Fruit fly (Drosophila melanogaster) whole organism, embryonic: ENCODE data around the gene dao.

Experiments used
- Adf1 ChIP-seq: fragments of 200-800 bp; sonication (Bioruptor generic); IDR thresholded peaks from 2 replicates; pipeline ENCODE4 v1.3.6; 2022; ENCODE audit warnings: missing biosample characterization, missing genetic modification characterization
- CG10274 ChIP-seq: fragments of 200-800 bp; sonication (Bioruptor generic); optimal IDR thresholded peaks from 3 replicates; lab custom pipeline; 2017; ENCODE audit warnings: missing biosample characterization, mild to moderate bottlenecking, missing genetic modification characterization
- CG11504 ChIP-seq: fragments of 200-800 bp; sonication (Bioruptor generic); optimal IDR thresholded peaks from 3 replicates; lab custom pipeline; 2019; ENCODE audit warnings: missing biosample characterization, mild to moderate bottlenecking, missing genetic modification characterization, moderate library complexity
- CG12071 ChIP-seq: fragments of 200-800 bp; sonication (Bioruptor generic); optimal IDR thresholded peaks from 3 replicates; lab custom pipeline; 2018; ENCODE audit warnings: missing biosample characterization, mild to moderate bottlenecking, missing genetic modification characterization
- CG13296 ChIP-seq: fragments of 200-800 bp; sonication (Bioruptor generic); optimal IDR thresholded peaks from 3 replicates; lab custom pipeline; 2018; ENCODE audit warnings: missing biosample characterization, mild to moderate bottlenecking, missing genetic modification characterization
- CG13424 ChIP-seq: fragments of 200-800 bp; sonication (Bioruptor generic); optimal IDR thresholded peaks from 2 replicates; lab custom pipeline; 2019; ENCODE audit warnings: missing biosample characterization, mild to moderate bottlenecking, missing genetic modification characterization, moderate library complexity
- CG15269 ChIP-seq: fragments of 200-800 bp; sonication (Bioruptor generic); optimal IDR thresholded peaks from 2 replicates; lab custom pipeline; 2018; ENCODE audit warnings: missing biosample characterization, mild to moderate bottlenecking, missing genetic modification characterization, moderate library complexity
- CG17361 ChIP-seq: fragments of 200-800 bp; sonication (Bioruptor generic); IDR thresholded peaks from 3 replicates; pipeline ENCODE4 v1.3.6; 2022; ENCODE audit warnings: missing biosample characterization, missing genetic modification characterization
- CG18764 ChIP-seq: fragments of 200-800 bp; sonication (Bioruptor generic); optimal IDR thresholded peaks from 3 replicates; lab custom pipeline; 2016; ENCODE audit warnings: missing biosample characterization, missing genetic modification characterization
- CG34224 ChIP-seq: fragments of 200-800 bp; sonication (Bioruptor generic); IDR thresholded peaks from 3 replicates; pipeline ENCODE4 v1.3.6; 2022; ENCODE audit warnings: missing biosample characterization, missing genetic modification characterization; ENCODE audit not compliant: partially characterized antibody
- CG34422 ChIP-seq: fragments of 200-800 bp; sonication (Bioruptor generic); IDR thresholded peaks from 3 replicates; pipeline ENCODE4 v1.3.6; 2022; ENCODE audit warnings: missing biosample characterization, missing genetic modification characterization
- CG3995 ChIP-seq: fragments of 200-800 bp; sonication (Bioruptor generic); optimal IDR thresholded peaks from 3 replicates; lab custom pipeline; 2016; ENCODE audit warnings: missing biosample characterization, missing genetic modification characterization
- CG4730 ChIP-seq: fragments of 200-800 bp; sonication (Bioruptor generic); IDR thresholded peaks from 2 replicates; pipeline ENCODE4 v1.3.6; 2022; ENCODE audit warnings: missing biosample characterization, missing genetic modification characterization
- CG5180 ChIP-seq: fragments of 200-800 bp; sonication (Bioruptor generic); optimal IDR thresholded peaks from 3 replicates; lab custom pipeline; 2017; ENCODE audit warnings: missing biosample characterization, missing genetic modification characterization, mild to moderate bottlenecking, moderate library complexity, missing genetic modification reagents
- Chrac-16 ChIP-seq: fragments of 200-800 bp; sonication (Bioruptor generic); optimal IDR thresholded peaks from 3 replicates; lab custom pipeline; 2016; ENCODE audit warnings: missing biosample characterization, missing genetic modification characterization
- Dp ChIP-seq: fragments of 200-800 bp; sonication (Bioruptor generic); optimal IDR thresholded peaks from 2 replicates; lab custom pipeline; 2018; ENCODE audit warnings: missing biosample characterization, mild to moderate bottlenecking, missing genetic modification characterization, moderate library complexity
- E2f2 ChIP-seq: fragments of 200-800 bp; sonication (Bioruptor generic); IDR thresholded peaks from 2 replicates; pipeline ENCODE4 v1.3.6; 2022; ENCODE audit warnings: missing biosample characterization, missing genetic modification characterization
- Ets65A ChIP-seq: fragments of 200-800 bp; sonication (Bioruptor generic); peaks from one replicate; lab custom pipeline; 2016; ENCODE audit warnings: missing biosample characterization, missing genetic modification characterization
- GATAe ChIP-seq: fragments of 200-800 bp; sonication (Bioruptor generic); conservative IDR thresholded peaks from 2 replicates; pipeline ENCODE4 v1.3.6; 2022; ENCODE audit warnings: missing biosample characterization, missing genetic modification characterization
- Hr39 ChIP-seq: fragments of >200 bp; optimal IDR thresholded peaks from 2 replicates; lab custom pipeline; 2017
- Nf-YB ChIP-seq: fragments of 200-800 bp; sonication (Bioruptor generic); optimal IDR thresholded peaks from 3 replicates; lab custom pipeline; 2019; ENCODE audit warnings: missing biosample characterization, mild to moderate bottlenecking, missing genetic modification characterization, moderate library complexity
- Oaz ChIP-seq: fragments of 200-800 bp; sonication (Bioruptor generic); IDR thresholded peaks from 2 replicates; pipeline ENCODE4 v1.3.6; 2022; ENCODE audit warnings: missing biosample characterization, missing genetic modification characterization
- Spps ChIP-seq: fragments of 200-800 bp; sonication (Bioruptor generic); optimal IDR thresholded peaks from 2 replicates; lab custom pipeline; 2018; ENCODE audit warnings: missing biosample characterization, mild to moderate bottlenecking, missing genetic modification characterization
- Sry-β ChIP-seq: fragments of 200-800 bp; sonication (Bioruptor generic); optimal IDR thresholded peaks from 2 replicates; lab custom pipeline; 2018; ENCODE audit warnings: missing biosample characterization, mild to moderate bottlenecking, missing genetic modification characterization, moderate library complexity
- Taf1 ChIP-seq: fragments of 200-800 bp; sonication (Bioruptor generic); IDR thresholded peaks from 2 replicates; pipeline ENCODE4 v1.3.6; 2022; ENCODE audit warnings: missing biosample characterization, missing genetic modification characterization
- ap ChIP-seq: fragments of 200-800 bp; sonication (Bioruptor generic); IDR thresholded peaks from 2 replicates; pipeline ENCODE4 v1.3.6; 2022; ENCODE audit warnings: missing biosample characterization, missing genetic modification characterization
- az2 ChIP-seq: fragments of 200-800 bp; sonication (Bioruptor generic); optimal IDR thresholded peaks from 3 replicates; lab custom pipeline; 2016; ENCODE audit warnings: missing biosample characterization, missing genetic modification characterization
- bsh ChIP-seq, 2 experiments: fragments of 200-800 bp; sonication (Bioruptor generic); optimal IDR thresholded peaks; 2 replicates each; lab custom pipeline; 2017 to 2018; ENCODE audit warnings: mild to moderate bottlenecking in 2 of 2, missing biosample characterization in 2 of 2, missing genetic modification characterization in 2 of 2, moderate library complexity in 1 of 2
- chm ChIP-seq: fragments of 200-800 bp; sonication (Bioruptor generic); IDR thresholded peaks from 2 replicates; pipeline ENCODE4 v1.3.6; 2022; ENCODE audit warnings: missing biosample characterization, missing genetic modification characterization
- ci ChIP-seq: fragments of 200-800 bp; sonication (Bioruptor generic); IDR thresholded peaks from 3 replicates; pipeline ENCODE4 v1.3.6; 2022; ENCODE audit warnings: missing biosample characterization, missing genetic modification characterization
- crc ChIP-seq: fragments of 200-800 bp; sonication (Bioruptor generic); optimal IDR thresholded peaks from 2 replicates; lab custom pipeline; 2016; ENCODE audit warnings: missing biosample characterization, missing genetic modification characterization
- crp ChIP-seq, 2 experiments: fragments of 200-800 bp; sonication (Bioruptor generic); optimal IDR thresholded peaks; 2 replicates in 1 of 2; 3 replicates in 1 of 2; lab custom pipeline; 2017; ENCODE audit warnings: missing biosample characterization in 2 of 2, missing genetic modification characterization in 2 of 2, mild to moderate bottlenecking in 1 of 2, moderate library complexity in 1 of 2
- cwo ChIP-seq: fragments of 200-800 bp; sonication (Bioruptor generic); optimal IDR thresholded peaks from 3 replicates; lab custom pipeline; 2017; ENCODE audit warnings: missing biosample characterization, missing genetic modification characterization, mild to moderate bottlenecking, moderate library complexity, missing genetic modification reagents
- dmrt11E ChIP-seq: fragments of 200-800 bp; sonication (Bioruptor generic); optimal IDR thresholded peaks from 3 replicates; lab custom pipeline; 2018; ENCODE audit warnings: missing biosample characterization, mild to moderate bottlenecking, missing genetic modification characterization, moderate library complexity
- exex ChIP-seq: fragments of 200-800 bp; sonication (Bioruptor generic); optimal IDR thresholded peaks from 4 replicates; lab custom pipeline; 2018; ENCODE audit warnings: missing biosample characterization, mild to moderate bottlenecking, missing genetic modification characterization, moderate library complexity
- fd64A ChIP-seq: fragments of 200-800 bp; sonication (Bioruptor generic); optimal IDR thresholded peaks from 3 replicates; lab custom pipeline; 2018; ENCODE audit warnings: missing biosample characterization, mild to moderate bottlenecking, missing genetic modification characterization
- gro ChIP-seq: fragments of 200-800 bp; sonication (Bioruptor generic); optimal IDR thresholded peaks from 2 replicates; lab custom pipeline; 2016; ENCODE audit warnings: missing biosample characterization, missing genetic modification characterization
- ham ChIP-seq: fragments of 200-800 bp; sonication (Bioruptor generic); IDR thresholded peaks from 2 replicates; pipeline ENCODE4 v1.3.6; 2022; ENCODE audit warnings: missing biosample characterization, missing genetic modification characterization
- ind ChIP-seq: fragments of 200-800 bp; sonication (Bioruptor generic); optimal IDR thresholded peaks from 3 replicates; lab custom pipeline; 2016; ENCODE audit warnings: missing biosample characterization, missing genetic modification characterization
- lbe ChIP-seq: fragments of 200-800 bp; sonication (Bioruptor generic); optimal IDR thresholded peaks from 2 replicates; lab custom pipeline; 2016; ENCODE audit warnings: missing biosample characterization, mild to moderate bottlenecking, missing genetic modification characterization
- mld ChIP-seq: fragments of 200-800 bp; sonication (Bioruptor generic); IDR thresholded peaks from 3 replicates; pipeline ENCODE4 v1.3.6; 2022; ENCODE audit warnings: missing biosample characterization, missing genetic modification characterization; ENCODE audit not compliant: partially characterized antibody
- prd ChIP-seq, 3 experiments: fragments of >200 bp in 2 of 3; fragments of 200-800 bp in 1 of 3; sonication (Bioruptor generic) in 1 of 3; optimal IDR thresholded peaks in 2 of 3; IDR thresholded peaks in 1 of 3; 2 replicates in 2 of 3; 3 replicates in 1 of 3; pipeline versions ENCODE4 v1.3.6 to Lab custom; 2017 to 2022; ENCODE audit warnings: missing biosample characterization in 1 of 3, missing genetic modification characterization in 1 of 3
- repo ChIP-seq: fragments of 200-800 bp; sonication (Bioruptor generic); optimal IDR thresholded peaks from 2 replicates; lab custom pipeline; 2016; ENCODE audit warnings: missing biosample characterization, missing genetic modification characterization
- ro ChIP-seq: fragments of 200-800 bp; sonication (Bioruptor generic); IDR thresholded peaks from 2 replicates; pipeline ENCODE4 v1.3.6; 2022; ENCODE audit warnings: missing biosample characterization, missing genetic modification characterization
- sisA ChIP-seq: fragments of 200-800 bp; sonication (Bioruptor generic); IDR thresholded peaks from 2 replicates; pipeline ENCODE4 v1.3.6; 2022; ENCODE audit warnings: missing biosample characterization, missing genetic modification characterization
- sqz ChIP-seq: fragments of 200-800 bp; sonication (Bioruptor generic); optimal IDR thresholded peaks from 3 replicates; lab custom pipeline; 2018; ENCODE audit warnings: missing biosample characterization, mild to moderate bottlenecking, missing genetic modification characterization
- trem ChIP-seq: fragments of 200-800 bp; optimal IDR thresholded peaks from 3 replicates; lab custom pipeline; 2019; ENCODE audit warnings: missing biosample characterization, mild to moderate bottlenecking, missing genetic modification characterization, moderate library complexity
- wek ChIP-seq: fragments of 200-800 bp; sonication (Bioruptor generic); optimal IDR thresholded peaks from 3 replicates; lab custom pipeline; 2018; ENCODE audit warnings: missing biosample characterization, mild to moderate bottlenecking, missing genetic modification characterization, moderate library complexity
- z ChIP-seq: fragments of 200-800 bp; sonication (Bioruptor generic); IDR thresholded peaks from 3 replicates; pipeline ENCODE4 v1.3.6; 2022; ENCODE audit warnings: missing biosample characterization, missing genetic modification characterization

dao gene

dm6 chr2L:15274783-15275316 is 26.2 kb downstream of the dao start, which contains the start of gene UK114:
Gene UK114, minus strand, starts transcription at chr2L:15275091.
- peak; percentile 20 for TF ChIP-seq lbe
- TF ChIP-seq crp (GFP tag; optimal IDR thresholded peaks at IDR 0.05; lab: Kevin White, UChicago) = peak in 1 of 2 experiments; percentile 81
- peak; percentile 45 for TF ChIP-seq CG11504
- TF ChIP-seq CG34422 (GFP tag; lab: Robert Waterston, UW) = no peak
- TF ChIP-seq E2f2 (GFP tag; lab: Robert Waterston, UW) = peak; percentile 44
- peak; percentile 85 for TF ChIP-seq CG3995 (GFP tag; lab: Kevin White, UChicago)
- no peak for TF ChIP-seq ap (GFP tag; lab: Robert Waterston, UW)
- peak; percentile 46 for TF ChIP-seq Dp (GFP tag; lab: Kevin White, UChicago)
- TF ChIP-seq wek (GFP tag; lab: Kevin White, UChicago) = no peak

DNA sequence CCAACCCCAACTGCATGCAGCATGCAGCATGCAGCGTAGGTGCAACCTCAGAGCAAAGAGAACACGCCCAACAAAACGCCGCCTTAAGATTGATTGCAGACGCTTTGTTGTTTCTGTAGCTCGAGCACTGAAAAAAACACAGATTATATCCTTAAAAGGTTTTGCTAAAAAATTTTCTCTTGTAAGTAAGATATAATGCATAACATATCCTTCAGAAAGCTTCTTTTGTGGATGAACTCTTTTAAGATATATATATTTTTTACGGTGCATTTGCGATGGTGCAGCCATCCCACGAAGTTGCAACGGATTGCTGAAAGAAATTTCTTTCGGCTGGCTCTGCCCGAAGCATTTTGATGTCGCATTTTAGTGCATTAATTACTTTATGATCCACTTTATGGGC is 27.1 kb downstream of the dao start:
- TF ChIP-seq CG17361 (GFP tag; lab: Robert Waterston, UW) (no peak), prd (optimal IDR thresholded peaks at IDR 0.05; lab: Kevin White, UChicago) (no peak), prd (GFP tag; IDR thresholded peaks at IDR 0.05; lab: Robert Waterston, UW) (peak; percentile 67), mld (GFP tag; lab: Robert Waterston, UW) (no peak), chm (GFP tag; lab: Robert Waterston, UW) (no peak), CG34224 (GFP tag; lab: Robert Waterston, UW) (no peak), Spps (tag; lab: Kevin White, UChicago) (no peak), z (no peak), ci (GFP tag; lab: Robert Waterston, UW) (peak; percentile 35; the same call in 1 of the 3 replicates), repo (no peak), az2 (GFP tag; lab: Kevin White, UChicago) (no peak), CG12071 (GFP tag; lab: Kevin White, UChicago) (no peak), CG18764 (GFP tag; lab: Kevin White, UChicago) (no peak), Hr39 (lab: Kevin White, UChicago) (no peak), CG4730 (GFP tag; lab: Robert Waterston, UW) (no peak), CG13424 (tag; lab: Kevin White, UChicago) (no peak), bsh (GFP tag; optimal IDR thresholded peaks at IDR 0.05; lab: Kevin White, UChicago) (peak in 1 of 2 experiments; percentile 46), cwo (GFP tag; lab: Kevin White, UChicago) (no peak), Oaz (GFP tag; lab: Robert Waterston, UW) (no peak), Chrac-16 (no peak), gro (GFP tag; lab: Kevin White, UChicago) (no peak), CG11504 (peak; percentile 0), exex (tag; lab: Kevin White, UChicago) (no peak), fd64A (GFP tag; lab: Kevin White, UChicago) (no peak), dmrt11E (tag; lab: Kevin White, UChicago) (peak; percentile 30), GATAe (GFP tag; lab: Robert Waterston, UW) (no peak), CG15269 (tag; lab: Kevin White, UChicago) (no peak), crc (no peak), CG13296 (no peak), ind (no peak), Sry-β (no peak), Nf-YB (GFP tag; lab: Kevin White, UChicago) (no peak), ham (no peak), trem (tag; lab: Kevin White, UChicago) (no peak), Taf1 (GFP tag; lab: Robert Waterston, UW) (no peak), sqz (no peak), Adf1 (GFP tag; lab: Robert Waterston, UW) (no peak), CG10274 (GFP tag; lab: Kevin White, UChicago) (no peak), sisA (0 out of 2 replicates have a peak, but pooled peaks have one; percentile 11), ro (GFP tag; lab: Robert Waterston, UW) (no peak), Ets65A (no peak), CG5180 (GFP tag; lab: Kevin White, UChicago) (no peak)
